Fruit fly (Drosophila melanogaster) whole organism, embryonic: ENCODE measurements around the gene da.
A peak's percentile ranks its signal among the peaks of the same experiment; 100 is the strongest.

Experiments used
- CG10147 ChIP-seq: fragments of 200-800 bp; sonication (Bioruptor generic); optimal IDR thresholded peaks from 2 replicates; lab custom pipeline; 2019; ENCODE audit warnings: missing biosample characterization, mild to moderate bottlenecking, missing genetic modification characterization, moderate library complexity
- CG12299 ChIP-seq: fragments of 200-800 bp; sonication (Bioruptor generic); optimal IDR thresholded peaks from 2 replicates; lab custom pipeline; 2018; ENCODE audit warnings: missing biosample characterization, mild to moderate bottlenecking, missing genetic modification characterization
- CG16815 ChIP-seq: fragments of 200-800 bp; sonication (Bioruptor generic); optimal IDR thresholded peaks from 3 replicates; lab custom pipeline; 2017; ENCODE audit warnings: missing biosample characterization, mild to moderate bottlenecking, missing genetic modification characterization
- CG17568 ChIP-seq: fragments of 200-800 bp; sonication (Bioruptor generic); optimal IDR thresholded peaks from 2 replicates; lab custom pipeline; 2018; ENCODE audit warnings: missing biosample characterization, mild to moderate bottlenecking, missing genetic modification characterization, moderate library complexity
- CG1832 ChIP-seq: fragments of 200-800 bp; sonication (Bioruptor generic); optimal IDR thresholded peaks from 2 replicates; lab custom pipeline; 2017; ENCODE audit warnings: missing biosample characterization, mild to moderate bottlenecking, missing genetic modification characterization, inconsistent platforms
- CG18764 ChIP-seq: fragments of 200-800 bp; sonication (Bioruptor generic); optimal IDR thresholded peaks from 3 replicates; lab custom pipeline; 2016; ENCODE audit warnings: missing biosample characterization, missing genetic modification characterization
- CG2199 ChIP-seq: fragments of 200-800 bp; sonication (Bioruptor generic); IDR thresholded peaks from 3 replicates; pipeline ENCODE4 v1.3.6; 2022; ENCODE audit warnings: missing biosample characterization, missing genetic modification characterization
- CG2678 ChIP-seq: fragments of 200-800 bp; sonication (Bioruptor generic); optimal IDR thresholded peaks from 3 replicates; lab custom pipeline; 2019; ENCODE audit warnings: missing biosample characterization, mild to moderate bottlenecking, missing genetic modification characterization, moderate library complexity
- CG31388 ChIP-seq: fragments of 200-800 bp; sonication (Bioruptor generic); optimal IDR thresholded peaks from 2 replicates; lab custom pipeline; 2016; ENCODE audit warnings: missing biosample characterization, missing genetic modification characterization
- CG3281 ChIP-seq: fragments of 200-800 bp; sonication (Bioruptor generic); optimal IDR thresholded peaks from 3 replicates; lab custom pipeline; 2017; ENCODE audit warnings: missing biosample characterization, mild to moderate bottlenecking, missing genetic modification characterization
- CG3407 ChIP-seq: fragments of 200-800 bp; sonication (Bioruptor generic); optimal IDR thresholded peaks from 2 replicates; lab custom pipeline; 2018; ENCODE audit warnings: missing biosample characterization, mild to moderate bottlenecking, missing genetic modification characterization
- CG34224 ChIP-seq: fragments of 200-800 bp; sonication (Bioruptor generic); IDR thresholded peaks from 3 replicates; pipeline ENCODE4 v1.3.6; 2022; ENCODE audit warnings: missing biosample characterization, missing genetic modification characterization; ENCODE audit not compliant: partially characterized antibody
- CG7357 ChIP-seq: fragments of 200-800 bp; sonication (Bioruptor generic); IDR thresholded peaks from 3 replicates; pipeline ENCODE4 v1.3.6; 2022; ENCODE audit warnings: missing biosample characterization, missing genetic modification characterization
- D19B ChIP-seq: fragments of 200-800 bp; sonication (Bioruptor generic); optimal IDR thresholded peaks from 2 replicates; lab custom pipeline; 2017; ENCODE audit warnings: missing biosample characterization, mild to moderate bottlenecking, missing genetic modification characterization
- Doc2 ChIP-seq: fragments of 200-800 bp; sonication (Bioruptor generic); IDR thresholded peaks from 2 replicates; pipeline ENCODE4 v1.3.6; 2022; ENCODE audit warnings: missing biosample characterization, missing genetic modification characterization
- GATAe ChIP-seq: fragments of 200-800 bp; sonication (Bioruptor generic); conservative IDR thresholded peaks from 2 replicates; pipeline ENCODE4 v1.3.6; 2022; ENCODE audit warnings: missing biosample characterization, missing genetic modification characterization
- H15 ChIP-seq: fragments of 200-800 bp; sonication (Bioruptor generic); IDR thresholded peaks from 3 replicates; pipeline ENCODE4 v1.3.6; 2022; ENCODE audit warnings: missing biosample characterization, missing genetic modification characterization
- HLH4C ChIP-seq: fragments of 200-800 bp; sonication (Bioruptor generic); IDR thresholded peaks from 3 replicates; pipeline ENCODE4 v1.3.6; 2022; ENCODE audit warnings: missing biosample characterization, missing genetic modification characterization; ENCODE audit not compliant: partially characterized antibody
- Hsf ChIP-seq: fragments of 200-800 bp; sonication (Bioruptor generic); optimal IDR thresholded peaks from 3 replicates; lab custom pipeline; 2016; ENCODE audit warnings: missing biosample characterization, missing genetic modification characterization
- Kr ChIP-seq: fragments of 200-800 bp; sonication (Bioruptor generic); optimal IDR thresholded peaks from 2 replicates; lab custom pipeline; 2017; ENCODE audit warnings: missing biosample characterization, mild to moderate bottlenecking, missing genetic modification characterization
- MBD-R2 ChIP-seq: fragments of 200-800 bp; sonication (Bioruptor generic); IDR thresholded peaks from 2 replicates; pipeline ENCODE4 v1.3.6; 2022; ENCODE audit warnings: missing biosample characterization, missing genetic modification characterization
- Mad ChIP-seq: fragments of 200-800 bp; sonication (Bioruptor generic); optimal IDR thresholded peaks from 2 replicates; lab custom pipeline; 2016; ENCODE audit warnings: missing biosample characterization, missing genetic modification characterization
- Pdp1 ChIP-seq, 2 experiments: fragments of 200-800 bp; sonication (Bioruptor generic); optimal IDR thresholded peaks; 3 replicates each; lab custom pipeline; 2016; ENCODE audit warnings: missing biosample characterization in 2 of 2, missing genetic modification characterization in 2 of 2, mild to moderate bottlenecking in 1 of 2, moderate library complexity in 1 of 2
- Ravus ChIP-seq: fragments of 200-800 bp; sonication (Bioruptor generic); IDR thresholded peaks from 2 replicates; pipeline ENCODE4 v1.3.6; 2022; ENCODE audit warnings: missing biosample characterization, missing genetic modification characterization
- Spps ChIP-seq: fragments of 200-800 bp; sonication (Bioruptor generic); optimal IDR thresholded peaks from 2 replicates; lab custom pipeline; 2018; ENCODE audit warnings: missing biosample characterization, mild to moderate bottlenecking, missing genetic modification characterization
- Taf1 ChIP-seq: fragments of 200-800 bp; sonication (Bioruptor generic); IDR thresholded peaks from 2 replicates; pipeline ENCODE4 v1.3.6; 2022; ENCODE audit warnings: missing biosample characterization, missing genetic modification characterization
- bab2 ChIP-seq: fragments of 200-800 bp; sonication (Bioruptor generic); optimal IDR thresholded peaks from 2 replicates; lab custom pipeline; 2016; ENCODE audit warnings: missing biosample characterization, missing genetic modification characterization
- bigmax ChIP-seq: fragments of 200-800 bp; sonication (Bioruptor generic); optimal IDR thresholded peaks from 2 replicates; lab custom pipeline; 2018; ENCODE audit warnings: missing biosample characterization, mild to moderate bottlenecking, missing genetic modification characterization
- br ChIP-seq: fragments of >200 bp; optimal IDR thresholded peaks from 2 replicates; lab custom pipeline; 2017
- bsh ChIP-seq, 2 experiments: fragments of 200-800 bp; sonication (Bioruptor generic); optimal IDR thresholded peaks; 2 replicates each; lab custom pipeline; 2017 to 2018; ENCODE audit warnings: mild to moderate bottlenecking in 2 of 2, missing biosample characterization in 2 of 2, missing genetic modification characterization in 2 of 2, moderate library complexity in 1 of 2
- chif ChIP-seq, 2 experiments: fragments of 200-800 bp; sonication (Bioruptor generic); optimal IDR thresholded peaks; 3 replicates each; lab custom pipeline; 2016; ENCODE audit warnings: missing biosample characterization in 2 of 2, missing genetic modification characterization in 2 of 2
- chn ChIP-seq: fragments of 200-800 bp; sonication (Bioruptor generic); optimal IDR thresholded peaks from 2 replicates; lab custom pipeline; 2016; ENCODE audit warnings: missing biosample characterization, missing genetic modification characterization
- cwo ChIP-seq: fragments of 200-800 bp; sonication (Bioruptor generic); optimal IDR thresholded peaks from 3 replicates; lab custom pipeline; 2017; ENCODE audit warnings: missing biosample characterization, missing genetic modification characterization, mild to moderate bottlenecking, moderate library complexity, missing genetic modification reagents
- dati ChIP-seq: fragments of 200-800 bp; sonication (Bioruptor generic); IDR thresholded peaks from 2 replicates; pipeline ENCODE4 v1.3.6; 2022; ENCODE audit warnings: missing biosample characterization, missing genetic modification characterization
- dmrt99B ChIP-seq: fragments of 200-800 bp; sonication (Bioruptor generic); optimal IDR thresholded peaks from 2 replicates; lab custom pipeline; 2018; ENCODE audit warnings: missing biosample characterization, mild to moderate bottlenecking, missing genetic modification characterization, moderate library complexity
- emc ChIP-seq: fragments of 200-800 bp; sonication (Bioruptor generic); optimal IDR thresholded peaks from 2 replicates; lab custom pipeline; 2016; ENCODE audit warnings: missing biosample characterization, missing genetic modification characterization
- en ChIP-seq: fragments of 200-800 bp; sonication (Bioruptor generic); optimal IDR thresholded peaks from 2 replicates; lab custom pipeline; 2016; ENCODE audit warnings: missing biosample characterization, missing genetic modification characterization
- fd102C ChIP-seq: fragments of 200-800 bp; sonication (Bioruptor generic); optimal IDR thresholded peaks from 2 replicates; lab custom pipeline; 2018; ENCODE audit warnings: missing biosample characterization, mild to moderate bottlenecking, missing genetic modification characterization, moderate library complexity
- fd3F ChIP-seq: fragments of 200-800 bp; sonication (Bioruptor generic); optimal IDR thresholded peaks from 2 replicates; lab custom pipeline; 2018; ENCODE audit warnings: missing biosample characterization, mild to moderate bottlenecking, missing genetic modification characterization, moderate library complexity
- gcm ChIP-seq: fragments of 200-800 bp; sonication (Bioruptor generic); optimal IDR thresholded peaks from 2 replicates; lab custom pipeline; 2019; ENCODE audit warnings: missing biosample characterization, mild to moderate bottlenecking, missing genetic modification characterization, moderate library complexity
- hb ChIP-seq: fragments of 200-800 bp; sonication (Bioruptor generic); IDR thresholded peaks from 3 replicates; pipeline ENCODE4 v1.3.6; 2022; ENCODE audit warnings: missing biosample characterization, missing genetic modification characterization; ENCODE audit not compliant: partially characterized antibody
- lola ChIP-seq, 3 experiments: fragments of >200 bp in 2 of 3; fragments of 200-800 bp in 1 of 3; sonication (Bioruptor generic) in 1 of 3; optimal IDR thresholded peaks; 2 replicates each; lab custom pipeline; 2017 to 2019; ENCODE audit warnings: missing biosample characterization in 3 of 3, missing genetic modification characterization in 3 of 3, mild to moderate bottlenecking in 1 of 3, moderate library complexity in 1 of 3
- nerfin-1 ChIP-seq: fragments of 200-800 bp; sonication (Bioruptor generic); optimal IDR thresholded peaks from 3 replicates; lab custom pipeline; 2019; ENCODE audit warnings: missing biosample characterization, mild to moderate bottlenecking, missing genetic modification characterization, moderate library complexity
- pfk ChIP-seq: fragments of 200-800 bp; sonication (Bioruptor generic); optimal IDR thresholded peaks from 2 replicates; lab custom pipeline; 2018; ENCODE audit warnings: missing biosample characterization, mild to moderate bottlenecking, missing genetic modification characterization, moderate library complexity
- sr ChIP-seq: fragments of 200-800 bp; sonication (Bioruptor generic); IDR thresholded peaks from 3 replicates; pipeline ENCODE4 v1.3.6; 2022; ENCODE audit warnings: missing biosample characterization, missing genetic modification characterization
- vfl ChIP-seq: fragments of 200-800 bp; sonication (Bioruptor generic); optimal IDR thresholded peaks from 2 replicates; lab custom pipeline; 2016; ENCODE audit warnings: missing biosample characterization, missing genetic modification characterization
- wdn ChIP-seq: fragments of 200-800 bp; sonication (Bioruptor generic); IDR thresholded peaks from 2 replicates; pipeline ENCODE4 v1.3.6; 2022; ENCODE audit warnings: missing biosample characterization, missing genetic modification characterization
- z ChIP-seq: fragments of 200-800 bp; sonication (Bioruptor generic); IDR thresholded peaks from 3 replicates; pipeline ENCODE4 v1.3.6; 2022; ENCODE audit warnings: missing biosample characterization, missing genetic modification characterization
- zf30C ChIP-seq: fragments of 200-800 bp; sonication (Bioruptor generic); optimal IDR thresholded peaks from 3 replicates; lab custom pipeline; 2018; ENCODE audit warnings: missing biosample characterization, mild to moderate bottlenecking, missing genetic modification characterization

da gene

dm6 chr2L:10375464-10376236, 12.3 kb upstream of the da start, which contains the start of the genes CG33303 and dpr19 (continued):
- peak in 1 of 2 experiments; percentile 83 for TF ChIP-seq bsh (GFP tag; optimal IDR thresholded peaks at IDR 0.05; lab: Kevin White, UChicago)
- TF ChIP-seq HLH4C (GFP tag; lab: Robert Waterston, UW), result no peak
- TF ChIP-seq fd3F (GFP tag; lab: Kevin White, UChicago), result peak; percentile 58
- peak in 1 of 3 experiments; percentile 77 for TF ChIP-seq lola (GFP tag; optimal IDR thresholded peaks at IDR 0.05; lab: Kevin White, UChicago)
- TF ChIP-seq CG34224 (GFP tag; lab: Robert Waterston, UW), result no peak
- TF ChIP-seq z (GFP tag; lab: Robert Waterston, UW), result no peak
- no peak for TF ChIP-seq CG7357 (GFP tag; lab: Robert Waterston, UW)
- no peak for TF ChIP-seq Ravus (GFP tag; lab: Robert Waterston, UW)
- no peak for TF ChIP-seq emc (GFP tag; lab: Kevin White, UChicago)
- TF ChIP-seq cwo (GFP tag; lab: Kevin White, UChicago), result peak; percentile 62
- peak; percentile 83 for TF ChIP-seq gcm
- TF ChIP-seq bigmax, result peak; percentile 95
- TF ChIP-seq chn (GFP tag; lab: Kevin White, UChicago), result no peak
- TF ChIP-seq pfk, result peak; percentile 61
- no peak for TF ChIP-seq CG17568 (GFP tag; lab: Kevin White, UChicago)
- no peak for TF ChIP-seq vfl (GFP tag; lab: Kevin White, UChicago)
- no peak for TF ChIP-seq br
- TF ChIP-seq CG10147, result peak; percentile 72
- no peak for TF ChIP-seq hb (GFP tag; lab: Robert Waterston, UW)
- peak; percentile 67 for TF ChIP-seq Spps (tag; lab: Kevin White, UChicago)
- TF ChIP-seq wdn, result no peak
- peak; percentile 78 for TF ChIP-seq MBD-R2 (GFP tag; lab: Robert Waterston, UW)
- no peak for TF ChIP-seq fd102C (GFP tag; lab: Kevin White, UChicago)
- no peak for TF ChIP-seq CG16815
- TF ChIP-seq GATAe (GFP tag; lab: Robert Waterston, UW), result no peak
- peak; percentile 51 for TF ChIP-seq CG18764 (GFP tag; lab: Kevin White, UChicago)
- TF ChIP-seq CG12299 (tag; lab: Kevin White, UChicago), result peak; percentile 81
- TF ChIP-seq nerfin-1 (tag; lab: Kevin White, UChicago), result peak; percentile 76
- TF ChIP-seq Taf1 (GFP tag; lab: Robert Waterston, UW), result peak; percentile 20; the same call in 1 of the 2 replicates
- peak; percentile 70 for TF ChIP-seq CG3281 (GFP tag; lab: Kevin White, UChicago)
- no peak for TF ChIP-seq Mad (GFP tag; lab: Kevin White, UChicago)
- TF ChIP-seq CG3407 (GFP tag; lab: Kevin White, UChicago), result peak; percentile 63
- TF ChIP-seq bab2 (GFP tag; lab: Kevin White, UChicago), result no peak
- TF ChIP-seq en, result no peak
- TF ChIP-seq CG2199 (GFP tag; lab: Robert Waterston, UW), result no peak
- TF ChIP-seq CG2678, result peak; percentile 90
- TF ChIP-seq chif (GFP tag; optimal IDR thresholded peaks at IDR 0.05; lab: Kevin White, UChicago), result no peak
- TF ChIP-seq Doc2 (GFP tag; lab: Robert Waterston, UW), result no peak
- TF ChIP-seq Hsf (GFP tag; lab: Kevin White, UChicago), result no peak
- TF ChIP-seq CG1832 (GFP tag; lab: Kevin White, UChicago), result no peak
- no peak for TF ChIP-seq dati (GFP tag; lab: Robert Waterston, UW)
- TF ChIP-seq Kr (GFP tag; lab: Kevin White, UChicago), result no peak
- no peak for TF ChIP-seq zf30C
- TF ChIP-seq Pdp1 (GFP tag; optimal IDR thresholded peaks at IDR 0.05; lab: Kevin White, UChicago), result no peak
- no peak for TF ChIP-seq CG31388
- TF ChIP-seq dmrt99B, result peak; percentile 80
- no peak for TF ChIP-seq sr (GFP tag; lab: Robert Waterston, UW)
- no peak for TF ChIP-seq H15 (GFP tag; lab: Robert Waterston, UW)
- peak; percentile 21 for TF ChIP-seq D19B (GFP tag; lab: Kevin White, UChicago)
